Fruit fly (Drosophila melanogaster) Kc167 (cell line): ENCODE results near the gene CG31407.

Experiments used
- Myc ChIP-seq: fragments of >200 bp; optimal IDR thresholded peaks from 2 replicates; lab custom pipeline; 2017; ENCODE audit warnings: missing external identifiers
- Sin3A ChIP-seq: fragments of >200 bp; optimal IDR thresholded peaks from 2 replicates; lab custom pipeline; 2018; ENCODE audit warnings: missing external identifiers
- h ChIP-seq: fragments of >200 bp; optimal IDR thresholded peaks from 3 replicates; lab custom pipeline; 2018; ENCODE audit warnings: missing external identifiers
- insv ChIP-seq: fragments of >200 bp; optimal IDR thresholded peaks from 3 replicates; lab custom pipeline; 2018; ENCODE audit warnings: missing external identifiers
- psq ChIP-seq: fragments of >200 bp; optimal IDR thresholded peaks from 2 replicates; lab custom pipeline; 2017; ENCODE audit warnings: missing external identifiers
- ttk ChIP-seq: sonication (Bioruptor generic); optimal IDR thresholded peaks from 2 replicates; lab custom pipeline; 2017; ENCODE audit warnings: missing external identifiers

- TF ChIP-seq h (lab: Kevin White, UChicago) (no peak), ttk (lab: Kevin White, UChicago) (no peak), psq (no peak), Sin3A (lab: Kevin White, UChicago) (no peak), Myc (lab: Kevin White, UChicago) (no peak), insv (lab: Kevin White, UChicago) (no peak)
These were observed 28.2 kb downstream of the CG31407 start, which contains the start of the genes Gr85a and Spn85F for dm6 chr3R:9996689-9997213.
